Fruit fly (Drosophila melanogaster) whole organism, embryonic: ENCODE results near the gene CG13081.

Experiments
- ATbp ChIP-seq: fragments of 200-800 bp; sonication (Bioruptor generic); optimal IDR thresholded peaks from 2 replicates; lab custom pipeline; 2017; ENCODE audit warnings: missing biosample characterization, mild to moderate bottlenecking, missing genetic modification characterization, missing genetic modification reagents
- Atf3 ChIP-seq: fragments of 200-800 bp; sonication (Bioruptor generic); optimal IDR thresholded peaks from 3 replicates; lab custom pipeline; 2016; ENCODE audit warnings: missing biosample characterization, missing genetic modification characterization
- CG10147 ChIP-seq: fragments of 200-800 bp; sonication (Bioruptor generic); optimal IDR thresholded peaks from 2 replicates; lab custom pipeline; 2019; ENCODE audit warnings: missing biosample characterization, mild to moderate bottlenecking, missing genetic modification characterization, moderate library complexity
- CG10543 ChIP-seq: fragments of 200-800 bp; sonication (Bioruptor generic); optimal IDR thresholded peaks from 3 replicates; lab custom pipeline; 2017; ENCODE audit warnings: missing biosample characterization, mild to moderate bottlenecking, missing genetic modification characterization, moderate library complexity
- CG12219 ChIP-seq: fragments of 200-800 bp; sonication (Bioruptor generic); optimal IDR thresholded peaks from 3 replicates; lab custom pipeline; 2018; ENCODE audit warnings: missing biosample characterization, mild to moderate bottlenecking, missing genetic modification characterization
- CG15514 ChIP-seq: fragments of 200-800 bp; sonication (Bioruptor generic); optimal IDR thresholded peaks from 3 replicates; lab custom pipeline; 2017; ENCODE audit warnings: missing biosample characterization, missing genetic modification characterization, mild to moderate bottlenecking, moderate library complexity, missing genetic modification reagents
- CG17328 ChIP-seq: fragments of 200-800 bp; sonication (Bioruptor generic); IDR thresholded peaks from 2 replicates; pipeline ENCODE4 v1.3.6; 2022; ENCODE audit warnings: missing biosample characterization, missing genetic modification characterization
- CG3065 ChIP-seq: fragments of 200-800 bp; sonication (Bioruptor generic); optimal IDR thresholded peaks from 2 replicates; lab custom pipeline; 2016; ENCODE audit warnings: missing biosample characterization, missing genetic modification characterization
- CG3163 ChIP-seq: fragments of 200-800 bp; sonication (Bioruptor generic); optimal IDR thresholded peaks from 3 replicates; lab custom pipeline; 2016; ENCODE audit warnings: missing biosample characterization, missing genetic modification characterization
- CG34422 ChIP-seq: fragments of 200-800 bp; sonication (Bioruptor generic); IDR thresholded peaks from 3 replicates; pipeline ENCODE4 v1.3.6; 2022; ENCODE audit warnings: missing biosample characterization, missing genetic modification characterization
- CG3838 ChIP-seq: fragments of 200-800 bp; sonication (Bioruptor generic); optimal IDR thresholded peaks from 3 replicates; lab custom pipeline; 2016; ENCODE audit warnings: missing biosample characterization, missing genetic modification characterization
- CG42726 ChIP-seq: fragments of 200-800 bp; sonication (Bioruptor generic); IDR thresholded peaks from 2 replicates; pipeline ENCODE4 v1.3.6; 2022; ENCODE audit warnings: missing biosample characterization, missing genetic modification characterization; ENCODE audit not compliant: partially characterized antibody
- CG5180 ChIP-seq: fragments of 200-800 bp; sonication (Bioruptor generic); optimal IDR thresholded peaks from 3 replicates; lab custom pipeline; 2017; ENCODE audit warnings: missing biosample characterization, missing genetic modification characterization, mild to moderate bottlenecking, moderate library complexity, missing genetic modification reagents
- CG7556 ChIP-seq: fragments of 200-800 bp; sonication (Bioruptor generic); optimal IDR thresholded peaks from 2 replicates; lab custom pipeline; 2017; ENCODE audit warnings: missing biosample characterization, mild to moderate bottlenecking, missing genetic modification characterization
- CG8944 ChIP-seq: fragments of 200-800 bp; sonication (Bioruptor generic); optimal IDR thresholded peaks from 3 replicates; lab custom pipeline; 2016; ENCODE audit warnings: missing biosample characterization, missing genetic modification characterization
- CG9727 ChIP-seq: fragments of 200-800 bp; sonication (Bioruptor generic); optimal IDR thresholded peaks from 3 replicates; lab custom pipeline; 2017; ENCODE audit warnings: missing biosample characterization, mild to moderate bottlenecking, missing genetic modification characterization
- H2.0 ChIP-seq: fragments of 200-800 bp; sonication (Bioruptor generic); IDR thresholded peaks from 2 replicates; pipeline ENCODE4 v1.3.6; 2022; ENCODE audit warnings: missing biosample characterization, missing genetic modification characterization
- Hsf ChIP-seq: fragments of 200-800 bp; sonication (Bioruptor generic); optimal IDR thresholded peaks from 3 replicates; lab custom pipeline; 2016; ENCODE audit warnings: missing biosample characterization, missing genetic modification characterization
- MBD-R2 ChIP-seq: fragments of 200-800 bp; sonication (Bioruptor generic); IDR thresholded peaks from 2 replicates; pipeline ENCODE4 v1.3.6; 2022; ENCODE audit warnings: missing biosample characterization, missing genetic modification characterization
- MTF-1 ChIP-seq: fragments of 200-800 bp; sonication (Bioruptor generic); optimal IDR thresholded peaks from 2 replicates; lab custom pipeline; 2018; ENCODE audit warnings: missing biosample characterization, mild to moderate bottlenecking, missing genetic modification characterization, borderline replicate concordance
- NC2α ChIP-seq: fragments of 200-800 bp; sonication (Bioruptor generic); optimal IDR thresholded peaks from 2 replicates; lab custom pipeline; 2016; ENCODE audit warnings: missing biosample characterization, missing genetic modification characterization
- NC2β ChIP-seq: fragments of 200-800 bp; sonication (Bioruptor generic); optimal IDR thresholded peaks from 2 replicates; lab custom pipeline; 2016; ENCODE audit warnings: missing biosample characterization, missing genetic modification characterization
- Opbp ChIP-seq: fragments of 200-800 bp; sonication (Bioruptor generic); IDR thresholded peaks from 3 replicates; pipeline ENCODE4 v1.3.6; 2022; ENCODE audit warnings: missing biosample characterization, missing genetic modification characterization; ENCODE audit not compliant: partially characterized antibody
- ac ChIP-seq: fragments of 200-800 bp; sonication (Bioruptor generic); optimal IDR thresholded peaks from 3 replicates; lab custom pipeline; 2017; ENCODE audit warnings: missing biosample characterization, mild to moderate bottlenecking, missing genetic modification characterization
- amos ChIP-seq: fragments of 200-800 bp; sonication (Bioruptor generic); IDR thresholded peaks from 2 replicates; pipeline ENCODE4 v1.3.6; 2022; ENCODE audit warnings: missing biosample characterization, missing genetic modification characterization; ENCODE audit not compliant: partially characterized antibody
- cad ChIP-seq: fragments of >200 bp; optimal IDR thresholded peaks from 2 replicates; lab custom pipeline; 2017; ENCODE audit warnings: missing biosample characterization, missing genetic modification characterization
- corto ChIP-seq: fragments of 200-800 bp; sonication (Bioruptor generic); optimal IDR thresholded peaks from 2 replicates; lab custom pipeline; 2016; ENCODE audit warnings: missing biosample characterization, mild to moderate bottlenecking, missing genetic modification characterization, moderate library complexity
- crol ChIP-seq: fragments of 200-800 bp; sonication (Bioruptor generic); IDR thresholded peaks from 2 replicates; pipeline ENCODE4 v1.3.6; 2022; ENCODE audit warnings: missing biosample characterization, missing genetic modification characterization
- cwo ChIP-seq: fragments of 200-800 bp; sonication (Bioruptor generic); optimal IDR thresholded peaks from 3 replicates; lab custom pipeline; 2017; ENCODE audit warnings: missing biosample characterization, missing genetic modification characterization, mild to moderate bottlenecking, moderate library complexity, missing genetic modification reagents
- dimm ChIP-seq: fragments of 200-800 bp; sonication (Bioruptor generic); IDR thresholded peaks from 2 replicates; pipeline ENCODE4 v1.3.6; 2022; ENCODE audit warnings: missing biosample characterization, missing genetic modification characterization
- emc ChIP-seq: fragments of 200-800 bp; sonication (Bioruptor generic); optimal IDR thresholded peaks from 2 replicates; lab custom pipeline; 2016; ENCODE audit warnings: missing biosample characterization, missing genetic modification characterization
- en ChIP-seq: fragments of 200-800 bp; sonication (Bioruptor generic); optimal IDR thresholded peaks from 2 replicates; lab custom pipeline; 2016; ENCODE audit warnings: missing biosample characterization, missing genetic modification characterization
- exex ChIP-seq: fragments of 200-800 bp; sonication (Bioruptor generic); optimal IDR thresholded peaks from 4 replicates; lab custom pipeline; 2018; ENCODE audit warnings: missing biosample characterization, mild to moderate bottlenecking, missing genetic modification characterization, moderate library complexity
- ftz-f1 ChIP-seq: fragments of 200-800 bp; sonication (Bioruptor generic); optimal IDR thresholded peaks from 2 replicates; lab custom pipeline; 2016; ENCODE audit warnings: missing biosample characterization, missing genetic modification characterization
- gce ChIP-seq: fragments of 200-800 bp; sonication (Bioruptor generic); IDR thresholded peaks from 3 replicates; pipeline ENCODE4 v1.3.6; 2022; ENCODE audit warnings: missing biosample characterization, missing genetic modification characterization
- hth ChIP-seq: fragments of >200 bp; optimal IDR thresholded peaks from 2 replicates; lab custom pipeline; 2017; ENCODE audit warnings: inconsistent platforms
- jigr1 ChIP-seq: fragments of 200-800 bp; sonication (Bioruptor generic); IDR thresholded peaks from 3 replicates; pipeline ENCODE4 v1.3.6; 2022; ENCODE audit warnings: missing biosample characterization, missing genetic modification characterization
- luna ChIP-seq: fragments of 200-800 bp; sonication (Bioruptor generic); optimal IDR thresholded peaks from 2 replicates; lab custom pipeline; 2016; ENCODE audit warnings: missing biosample characterization, missing genetic modification characterization
- nom ChIP-seq: fragments of 200-800 bp; sonication (Bioruptor generic); optimal IDR thresholded peaks from 2 replicates; lab custom pipeline; 2017; ENCODE audit warnings: missing biosample characterization, missing genetic modification characterization, mild to moderate bottlenecking, moderate library complexity, missing genetic modification reagents
- pita ChIP-seq: fragments of 200-800 bp; sonication (Bioruptor generic); optimal IDR thresholded peaks from 2 replicates; lab custom pipeline; 2017; ENCODE audit warnings: missing biosample characterization, mild to moderate bottlenecking, missing genetic modification characterization
- pnt ChIP-seq: fragments of 200-800 bp; sonication (Bioruptor generic); optimal IDR thresholded peaks from 3 replicates; lab custom pipeline; 2016; ENCODE audit warnings: missing biosample characterization, missing genetic modification characterization
- ro ChIP-seq: fragments of 200-800 bp; sonication (Bioruptor generic); IDR thresholded peaks from 2 replicates; pipeline ENCODE4 v1.3.6; 2022; ENCODE audit warnings: missing biosample characterization, missing genetic modification characterization
- run ChIP-seq: fragments of 200-800 bp; sonication (Bioruptor generic); optimal IDR thresholded peaks from 3 replicates; lab custom pipeline; 2018; ENCODE audit warnings: missing biosample characterization, mild to moderate bottlenecking, missing genetic modification characterization
- sisA ChIP-seq: fragments of 200-800 bp; sonication (Bioruptor generic); IDR thresholded peaks from 2 replicates; pipeline ENCODE4 v1.3.6; 2022; ENCODE audit warnings: missing biosample characterization, missing genetic modification characterization
- slp2 ChIP-seq: fragments of 200-800 bp; sonication (Bioruptor generic); optimal IDR thresholded peaks from 2 replicates; lab custom pipeline; 2016; ENCODE audit warnings: missing biosample characterization, missing genetic modification characterization
- so ChIP-seq: fragments of 200-800 bp; sonication (Bioruptor generic); IDR thresholded peaks from 3 replicates; pipeline ENCODE4 v1.3.6; 2022; ENCODE audit warnings: missing biosample characterization, missing genetic modification characterization
- ssp ChIP-seq: fragments of 200-800 bp; sonication (Bioruptor generic); IDR thresholded peaks from 2 replicates; pipeline ENCODE4 v1.3.6; 2022; ENCODE audit warnings: missing biosample characterization, missing genetic modification characterization
- tna ChIP-seq: fragments of 200-800 bp; sonication (Bioruptor generic); IDR thresholded peaks from 2 replicates; pipeline ENCODE4 v1.3.6; 2022; ENCODE audit warnings: missing biosample characterization, missing genetic modification characterization; ENCODE audit not compliant: partially characterized antibody
- unpg ChIP-seq: fragments of 200-800 bp; sonication (Bioruptor generic); optimal IDR thresholded peaks from 3 replicates; lab custom pipeline; 2018; ENCODE audit warnings: missing biosample characterization, mild to moderate bottlenecking, missing genetic modification characterization, moderate library complexity
- wdn ChIP-seq: fragments of 200-800 bp; sonication (Bioruptor generic); IDR thresholded peaks from 2 replicates; pipeline ENCODE4 v1.3.6; 2022; ENCODE audit warnings: missing biosample characterization, missing genetic modification characterization

CG13081 gene

DNA sequence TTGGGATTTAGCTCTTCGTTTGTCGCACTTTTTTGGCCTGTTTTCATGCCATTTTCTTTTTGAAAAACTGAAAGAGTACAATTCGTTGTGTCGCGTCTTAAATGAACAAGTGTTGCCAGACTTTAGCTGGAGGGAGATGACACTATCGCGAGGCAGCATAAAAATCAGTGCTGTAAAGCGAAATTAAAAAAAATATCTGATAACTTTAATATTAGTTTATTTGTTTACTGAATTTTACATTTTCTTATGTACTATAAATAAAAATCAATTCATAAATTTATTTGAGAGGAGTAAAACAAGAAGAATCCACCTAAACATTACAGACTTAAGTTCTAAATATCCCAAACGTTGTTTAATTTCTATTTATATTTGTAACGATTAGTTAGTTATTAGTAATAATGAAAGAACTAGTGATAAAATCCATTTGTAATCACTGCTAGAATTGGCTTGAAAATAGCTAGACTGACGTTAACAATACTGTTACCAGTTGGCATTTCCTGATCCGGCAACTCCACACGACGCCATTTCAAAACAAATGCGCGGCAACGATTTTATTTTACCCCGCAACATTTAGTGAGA, 36.9 kb downstream of the CG13081 start, which contains the start of the genes spi and msb1l (continued):
- TF ChIP-seq exex (tag; lab: Kevin White, UChicago) (no peak), CG10543 (GFP tag; lab: Kevin White, UChicago) (peak; percentile 30), ro (GFP tag; lab: Robert Waterston, UW) (no peak), Opbp (peak; percentile 56; the same call in 2 of the 3 replicates), amos (GFP tag; lab: Robert Waterston, UW) (peak; percentile 67), CG42726 (GFP tag; lab: Robert Waterston, UW) (no peak), CG9727 (GFP tag; lab: Kevin White, UChicago) (peak; percentile 60), NC2α (no peak), ac (GFP tag; lab: Kevin White, UChicago) (no peak), luna (GFP tag; lab: Kevin White, UChicago) (no peak), wdn (GFP tag; lab: Robert Waterston, UW) (no peak), run (tag; lab: Kevin White, UChicago) (no peak), ATbp (GFP tag; lab: Kevin White, UChicago) (no peak), pita (GFP tag; lab: Kevin White, UChicago) (no peak), CG3065 (no peak), ssp (GFP tag; lab: Robert Waterston, UW) (0 out of 2 replicates have a peak, but pooled peaks have one; percentile 36), CG12219 (GFP tag; lab: Kevin White, UChicago) (no peak), pnt (GFP tag; lab: Kevin White, UChicago) (no peak), H2.0 (no peak), MBD-R2 (no peak; the same call in 1 of the 2 replicates), ftz-f1 (GFP tag; lab: Kevin White, UChicago) (no peak), MTF-1 (GFP tag; lab: Kevin White, UChicago) (no peak), CG3163 (GFP tag; lab: Kevin White, UChicago) (no peak), jigr1 (GFP tag; lab: Robert Waterston, UW) (peak; percentile 52; the same call in 1 of the 3 replicates), cad (GFP tag; lab: Kevin White, UChicago) (no peak), dimm (GFP tag; lab: Robert Waterston, UW) (no peak), CG34422 (GFP tag; lab: Robert Waterston, UW) (no peak), cwo (GFP tag; lab: Kevin White, UChicago) (peak; percentile 25), CG15514 (GFP tag; lab: Kevin White, UChicago) (peak; percentile 84), unpg (GFP tag; lab: Kevin White, UChicago) (no peak), nom (no peak), CG3838 (GFP tag; lab: Kevin White, UChicago) (no peak), CG10147 (GFP tag; lab: Kevin White, UChicago) (peak; percentile 21), NC2β (GFP tag; lab: Kevin White, UChicago) (no peak), Hsf (no peak), so (GFP tag; lab: Robert Waterston, UW) (no peak), crol (GFP tag; lab: Robert Waterston, UW) (no peak), hth (no peak), sisA (GFP tag; lab: Robert Waterston, UW) (peak; percentile 49; the same call in 1 of the 2 replicates), slp2 (no peak), corto (GFP tag; lab: Kevin White, UChicago) (no peak), en (GFP tag; lab: Kevin White, UChicago) (no peak), tna (no peak), gce (GFP tag; lab: Robert Waterston, UW) (no peak), CG8944 (no peak), CG17328 (GFP tag; lab: Robert Waterston, UW) (0 out of 2 replicates have a peak, but pooled peaks have one; percentile 3), Atf3 (GFP tag; lab: Kevin White, UChicago) (no peak), emc (GFP tag; lab: Kevin White, UChicago) (no peak), CG5180 (no peak), CG7556 (peak; percentile 65)
